Fruit fly (Drosophila melanogaster): ENCODE measurements around the gene nab.

The nab gene

dm6 chr3L:4108844-4109494 lies 51.8 kb downstream of the nab start (continued):
- TF ChIP-seq oc (tag; optimal IDR thresholded peaks at IDR 0.05) = peak; percentile 41
- TF ChIP-seq Neu2 (GFP tag; optimal IDR thresholded peaks at IDR 0.05; ENCODE audit: borderline replicate concordance) = no peak
- no peak for TF ChIP-seq unc-4 (GFP tag; IDR thresholded peaks at IDR 0.05; ENCODE audit: partially characterized antibody)
- no peak for TF ChIP-seq kni (GFP tag; optimal IDR thresholded peaks at IDR 0.05)
- peak; percentile 11 for TF ChIP-seq Mes4 (GFP tag; optimal IDR thresholded peaks at IDR 0.05)
- peak; percentile 61 for TF ChIP-seq CG6654 (GFP tag; optimal IDR thresholded peaks at IDR 0.05)
- peak; percentile 64 for TF ChIP-seq Dek (tag; optimal IDR thresholded peaks at IDR 0.05)
- peak; percentile 5 for TF ChIP-seq exex (tag; optimal IDR thresholded peaks at IDR 0.05)
- no peak for TF ChIP-seq gfzf (GFP tag; optimal IDR thresholded peaks at IDR 0.05)
- TF ChIP-seq Kr (GFP tag; optimal IDR thresholded peaks at IDR 0.05) = peak; percentile 29
- peak; percentile 97 for TF ChIP-seq grau (tag; optimal IDR thresholded peaks at IDR 0.05)
- TF ChIP-seq chn (GFP tag; optimal IDR thresholded peaks at IDR 0.05) = peak; percentile 58
- no peak for TF ChIP-seq h (optimal IDR thresholded peaks at IDR 0.05)
- TF ChIP-seq B-H2 (GFP tag; optimal IDR thresholded peaks at IDR 0.05) = no peak
- TF ChIP-seq CG13424 (tag; optimal IDR thresholded peaks at IDR 0.05) = peak; percentile 84
- TF ChIP-seq Mad (GFP tag; optimal IDR thresholded peaks at IDR 0.05) = no peak
- TF ChIP-seq CG15011 (GFP tag; optimal IDR thresholded peaks at IDR 0.05) = peak; percentile 73
- TF ChIP-seq CG8089 (GFP tag; optimal IDR thresholded peaks at IDR 0.05) = peak; percentile 34
- peak; percentile 65 for TF ChIP-seq slbo (GFP tag; IDR thresholded peaks at IDR 0.05)
- no peak for TF ChIP-seq CG15073 (GFP tag; optimal IDR thresholded peaks at IDR 0.05)
- no peak for TF ChIP-seq CG31224 (GFP tag; IDR thresholded peaks at IDR 0.05)
- no peak for TF ChIP-seq CG17802 (tag; optimal IDR thresholded peaks at IDR 0.05)
- TF ChIP-seq Ets65A (GFP tag) = peak; percentile 69
- TF ChIP-seq Doc3 (GFP tag; IDR thresholded peaks at IDR 0.05; ENCODE audit: partially characterized antibody) = no peak
- no peak for TF ChIP-seq cato (GFP tag; optimal IDR thresholded peaks at IDR 0.05; ENCODE audit: borderline replicate concordance)
- TF ChIP-seq CTCF (GFP tag; optimal IDR thresholded peaks at IDR 0.05) = no peak
- TF ChIP-seq Med (GFP tag) = peak; percentile 90
- 0 out of 2 replicates have a peak, but pooled peaks have one; percentile 29 for TF ChIP-seq E2f2 (GFP tag; IDR thresholded peaks at IDR 0.05)
- no peak for TF ChIP-seq Scr (GFP tag; IDR thresholded peaks at IDR 0.05; ENCODE audit: partially characterized antibody)
- TF ChIP-seq CG10321 (GFP tag; IDR thresholded peaks at IDR 0.05) = no peak
- no peak for TF ChIP-seq CG34422 (GFP tag; IDR thresholded peaks at IDR 0.05)
- no peak for TF ChIP-seq grn (GFP tag; optimal IDR thresholded peaks at IDR 0.05)
- peak; percentile 29 for TF ChIP-seq run (tag; optimal IDR thresholded peaks at IDR 0.05)
- TF ChIP-seq Ptx1 (GFP tag; IDR thresholded peaks at IDR 0.05) = peak; percentile 74
- TF ChIP-seq CoRest (tag; optimal IDR thresholded peaks at IDR 0.05) = peak; percentile 87
- TF ChIP-seq shn (GFP tag; optimal IDR thresholded peaks at IDR 0.05) = peak; percentile 18
- peak; percentile 66 for TF ChIP-seq vvl (GFP tag; IDR thresholded peaks at IDR 0.05)
- TF ChIP-seq Atf-2 (GFP tag; optimal IDR thresholded peaks at IDR 0.05) = peak; percentile 65
- no peak for TF ChIP-seq vnd (GFP tag; IDR thresholded peaks at IDR 0.05; ENCODE audit: partially characterized antibody)
- TF ChIP-seq CG11247 (GFP tag; IDR thresholded peaks at IDR 0.05) = peak; percentile 33; the same call in 1 of the 2 replicates
- TF ChIP-seq gt (GFP tag; IDR thresholded peaks at IDR 0.05) = no peak
- peak; percentile 67 for TF ChIP-seq Atf6 (GFP tag; IDR thresholded peaks at IDR 0.05)
- no peak for TF ChIP-seq fd102C (GFP tag; optimal IDR thresholded peaks at IDR 0.05)
- TF ChIP-seq MBD-R2 (GFP tag; IDR thresholded peaks at IDR 0.05) = 0 out of 2 replicates have a peak, but pooled peaks have one; percentile 30
- TF ChIP-seq CG2889 (GFP tag; IDR thresholded peaks at IDR 0.05) = no peak
- peak in 1 of 3 experiments; percentile 80 for TF ChIP-seq lola (GFP tag; optimal IDR thresholded peaks at IDR 0.05)
- no peak for TF ChIP-seq aop (GFP tag; IDR thresholded peaks at IDR 0.05)
- peak; percentile 2 for TF ChIP-seq CG10565 (GFP tag; optimal IDR thresholded peaks at IDR 0.05)
- peak; percentile 44 for TF ChIP-seq CG18011 (GFP tag; optimal IDR thresholded peaks at IDR 0.05)
- peak; percentile 60; the same call in 2 of the 3 replicates for TF ChIP-seq zfh1 (GFP tag; IDR thresholded peaks at IDR 0.05)
- TF ChIP-seq CkIIα-i1 (GFP tag; IDR thresholded peaks at IDR 0.05) = no peak

All from whole organism, embryonic.